Worm (Caenorhabditis elegans) whole organism, late embryonic: ENCODE measurements around the gene F48E3.6.

Experiments used
- ceh-22 ChIP-seq: sonication (generic microtip); optimal IDR thresholded peaks from 2 replicates; lab custom pipeline; 2017; ENCODE audit warnings: missing biosample characterization, missing genetic modification characterization
- ceh-31 ChIP-seq: sonication (generic microtip); optimal IDR thresholded peaks from 2 replicates; lab custom pipeline; 2016; ENCODE audit warnings: missing genetic modification characterization, missing compliant biosample characterization
- nhr-232 ChIP-seq: sonication (generic microtip); optimal IDR thresholded peaks from 2 replicates; lab custom pipeline; 2016; ENCODE audit warnings: missing genetic modification characterization, missing compliant biosample characterization
- sdc-2 ChIP-seq: sonication (generic microtip); optimal IDR thresholded peaks from 2 replicates; lab custom pipeline; 2016; ENCODE audit warnings: missing genotype, missing genetic modification characterization, missing compliant biosample characterization
- unc-86 ChIP-seq: sonication (generic microtip); optimal IDR thresholded peaks from 2 replicates; lab custom pipeline; 2016; ENCODE audit warnings: missing genetic modification characterization, missing compliant biosample characterization
- ztf-16 ChIP-seq: sonication (generic microtip); optimal IDR thresholded peaks from 2 replicates; lab custom pipeline; 2017; ENCODE audit warnings: missing genetic modification characterization, missing compliant biosample characterization

DNA sequence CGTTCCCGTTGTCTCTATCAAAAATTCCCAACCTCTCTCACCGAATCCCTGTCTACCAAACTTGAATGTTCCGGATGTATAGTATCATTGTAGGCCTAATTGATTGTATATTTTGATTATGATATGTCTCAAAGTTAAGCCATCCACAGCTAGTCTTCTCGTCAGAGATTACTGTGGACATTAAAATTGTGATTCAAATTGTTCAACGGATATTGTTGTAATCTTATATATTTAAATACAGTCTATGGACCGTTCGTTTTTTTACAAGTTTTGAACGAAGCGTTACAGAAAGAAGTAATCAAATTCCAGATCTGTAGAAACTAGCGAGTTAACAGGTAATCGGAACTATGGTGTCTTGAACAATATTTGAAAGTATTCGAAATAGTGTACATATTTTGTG is 22.0 kb downstream of the F48E3.6 start, which contains the start of gene F48E3.9:
- TF ChIP-seq ceh-31 (tag; lab: Kevin White, UChicago) = no peak
- TF ChIP-seq ztf-16 = no peak
- TF ChIP-seq ceh-22 (tag; lab: Kevin White, UChicago) = no peak
- TF ChIP-seq nhr-232 (tag; lab: Kevin White, UChicago) = no peak
- no peak for TF ChIP-seq unc-86
- no peak for TF ChIP-seq sdc-2 (tag; lab: Kevin White, UChicago)
